Fruit fly (Drosophila melanogaster) whole organism, embryonic: ENCODE measurements around the gene UbcE2H.

Experiments used
- Asciz ChIP-seq: fragments of 200-800 bp; sonication (Bioruptor generic); optimal IDR thresholded peaks from 2 replicates; lab custom pipeline; 2017; ENCODE audit warnings: missing biosample characterization, mild to moderate bottlenecking, missing genetic modification characterization, missing genetic modification reagents
- Awh ChIP-seq: fragments of 200-800 bp; sonication (Bioruptor generic); IDR thresholded peaks from 2 replicates; pipeline ENCODE4, ENCODE4 v1.3.6; 2022; ENCODE audit warnings: missing biosample characterization, missing genetic modification characterization
- CG10431 ChIP-seq: fragments of 200-800 bp; sonication (Bioruptor generic); optimal IDR thresholded peaks from 3 replicates; lab custom pipeline; 2018; ENCODE audit warnings: missing biosample characterization, mild to moderate bottlenecking, missing genetic modification characterization
- CG11456 ChIP-seq: fragments of 200-800 bp; sonication (Bioruptor generic); IDR thresholded peaks from 3 replicates; pipeline ENCODE4 v1.3.6; 2022; ENCODE audit warnings: missing biosample characterization, missing genetic modification characterization
- CG12071 ChIP-seq: fragments of 200-800 bp; sonication (Bioruptor generic); optimal IDR thresholded peaks from 3 replicates; lab custom pipeline; 2018; ENCODE audit warnings: missing biosample characterization, mild to moderate bottlenecking, missing genetic modification characterization
- CG15514 ChIP-seq: fragments of 200-800 bp; sonication (Bioruptor generic); optimal IDR thresholded peaks from 3 replicates; lab custom pipeline; 2017; ENCODE audit warnings: missing biosample characterization, missing genetic modification characterization, mild to moderate bottlenecking, moderate library complexity, missing genetic modification reagents
- CG16813 ChIP-seq: fragments of 200-800 bp; sonication (Bioruptor generic); IDR thresholded peaks from 3 replicates; pipeline ENCODE4 v1.3.6; 2022; ENCODE audit warnings: missing biosample characterization, missing genetic modification characterization; ENCODE audit not compliant: partially characterized antibody
- CG17359 ChIP-seq: fragments of 200-800 bp; sonication (Bioruptor generic); optimal IDR thresholded peaks from 3 replicates; lab custom pipeline; 2018; ENCODE audit warnings: missing biosample characterization, mild to moderate bottlenecking, missing genetic modification characterization, moderate library complexity
- CG17568 ChIP-seq: fragments of 200-800 bp; sonication (Bioruptor generic); optimal IDR thresholded peaks from 2 replicates; lab custom pipeline; 2018; ENCODE audit warnings: missing biosample characterization, mild to moderate bottlenecking, missing genetic modification characterization, moderate library complexity
- CG17912 ChIP-seq: fragments of 200-800 bp; sonication (Bioruptor generic); optimal IDR thresholded peaks from 2 replicates; lab custom pipeline; 2018; ENCODE audit warnings: missing biosample characterization, mild to moderate bottlenecking, missing genetic modification characterization
- CG18262 ChIP-seq: fragments of 200-800 bp; optimal IDR thresholded peaks from 3 replicates; lab custom pipeline; 2019; ENCODE audit warnings: missing biosample characterization, mild to moderate bottlenecking, missing genetic modification characterization, moderate library complexity
- CG2120 ChIP-seq: fragments of 200-800 bp; sonication (Bioruptor generic); optimal IDR thresholded peaks from 3 replicates; lab custom pipeline; 2016; ENCODE audit warnings: missing biosample characterization, missing genetic modification characterization
- CG2202 ChIP-seq: fragments of 200-800 bp; sonication (Bioruptor generic); optimal IDR thresholded peaks from 2 replicates; lab custom pipeline; 2018; ENCODE audit warnings: missing biosample characterization, mild to moderate bottlenecking, missing genetic modification characterization
- CG31388 ChIP-seq: fragments of 200-800 bp; sonication (Bioruptor generic); optimal IDR thresholded peaks from 2 replicates; lab custom pipeline; 2016; ENCODE audit warnings: missing biosample characterization, missing genetic modification characterization
- CG32532 ChIP-seq: fragments of 200-800 bp; sonication (Bioruptor generic); IDR thresholded peaks from 2 replicates; pipeline ENCODE4 v1.3.6; 2022; ENCODE audit warnings: missing biosample characterization, missing genetic modification characterization
- CG3407 ChIP-seq: fragments of 200-800 bp; sonication (Bioruptor generic); optimal IDR thresholded peaks from 2 replicates; lab custom pipeline; 2018; ENCODE audit warnings: missing biosample characterization, mild to moderate bottlenecking, missing genetic modification characterization
- CG34376 ChIP-seq: fragments of 200-800 bp; sonication (Bioruptor generic); optimal IDR thresholded peaks from 2 replicates; lab custom pipeline; 2018; ENCODE audit warnings: missing biosample characterization, mild to moderate bottlenecking, missing genetic modification characterization
- CG3847 ChIP-seq: fragments of 200-800 bp; sonication (Bioruptor generic); IDR thresholded peaks from 2 replicates; pipeline ENCODE4 v1.3.6; 2022; ENCODE audit warnings: missing biosample characterization, missing genetic modification characterization
- CG42726 ChIP-seq: fragments of 200-800 bp; sonication (Bioruptor generic); IDR thresholded peaks from 2 replicates; pipeline ENCODE4 v1.3.6; 2022; ENCODE audit warnings: missing biosample characterization, missing genetic modification characterization; ENCODE audit not compliant: partially characterized antibody
- CG4404 ChIP-seq: fragments of 200-800 bp; sonication (Bioruptor generic); IDR thresholded peaks from 2 replicates; pipeline ENCODE4 v1.3.6; 2022; ENCODE audit warnings: missing biosample characterization, missing genetic modification characterization
- CG4854 ChIP-seq: fragments of 200-800 bp; sonication (Bioruptor generic); optimal IDR thresholded peaks from 2 replicates; lab custom pipeline; 2016; ENCODE audit warnings: missing biosample characterization, missing genetic modification characterization, inconsistent platforms
- CG7556 ChIP-seq: fragments of 200-800 bp; sonication (Bioruptor generic); optimal IDR thresholded peaks from 2 replicates; lab custom pipeline; 2017; ENCODE audit warnings: missing biosample characterization, mild to moderate bottlenecking, missing genetic modification characterization
- CkIIα-i1 ChIP-seq: fragments of 200-800 bp; sonication (Bioruptor generic); IDR thresholded peaks from 2 replicates; pipeline ENCODE4 v1.3.6; 2022; ENCODE audit warnings: missing biosample characterization, missing genetic modification characterization
- HHEX ChIP-seq: fragments of 200-800 bp; sonication (Bioruptor generic); optimal IDR thresholded peaks from 3 replicates; lab custom pipeline; 2017; ENCODE audit warnings: missing biosample characterization, mild to moderate bottlenecking, missing genetic modification characterization, missing genetic modification reagents
- HmgZ ChIP-seq: fragments of 200-800 bp; sonication (Bioruptor generic); optimal IDR thresholded peaks from 2 replicates; lab custom pipeline; 2018; ENCODE audit warnings: missing biosample characterization, mild to moderate bottlenecking, missing genetic modification characterization
- Hsf ChIP-seq: fragments of 200-800 bp; sonication (Bioruptor generic); optimal IDR thresholded peaks from 3 replicates; lab custom pipeline; 2016; ENCODE audit warnings: missing biosample characterization, missing genetic modification characterization
- Lhr ChIP-seq: fragments of 200-800 bp; sonication (Bioruptor generic); optimal IDR thresholded peaks from 3 replicates; lab custom pipeline; 2017; ENCODE audit warnings: mild to moderate bottlenecking, missing biosample characterization, missing genetic modification reagents, missing genetic modification characterization
- Meics ChIP-seq: fragments of 200-800 bp; sonication (Bioruptor generic); optimal IDR thresholded peaks from 2 replicates; lab custom pipeline; 2017; ENCODE audit warnings: missing biosample characterization, mild to moderate bottlenecking, missing genetic modification characterization
- Nf-YB ChIP-seq: fragments of 200-800 bp; sonication (Bioruptor generic); optimal IDR thresholded peaks from 3 replicates; lab custom pipeline; 2019; ENCODE audit warnings: missing biosample characterization, mild to moderate bottlenecking, missing genetic modification characterization, moderate library complexity
- Oli ChIP-seq: fragments of 200-800 bp; sonication (Bioruptor generic); optimal IDR thresholded peaks from 2 replicates; lab custom pipeline; 2018; ENCODE audit warnings: missing biosample characterization, mild to moderate bottlenecking, missing genetic modification characterization, moderate library complexity
- Ravus ChIP-seq: fragments of 200-800 bp; sonication (Bioruptor generic); IDR thresholded peaks from 2 replicates; pipeline ENCODE4 v1.3.6; 2022; ENCODE audit warnings: missing biosample characterization, missing genetic modification characterization
- Stat92E ChIP-seq, 3 experiments: fragments of >200 bp in 2 of 3; fragments of 200-800 bp in 1 of 3; sonication (Bioruptor generic) in 1 of 3; optimal IDR thresholded peaks; 2 replicates each; lab custom pipeline; 2017 to 2019; ENCODE audit warnings: missing biosample characterization in 3 of 3, missing genetic modification characterization in 3 of 3, mild to moderate bottlenecking in 1 of 3, moderate library complexity in 1 of 3
- YL-1 ChIP-seq: fragments of 200-800 bp; sonication (Bioruptor generic); optimal IDR thresholded peaks from 3 replicates; lab custom pipeline; 2017; ENCODE audit warnings: missing biosample characterization, mild to moderate bottlenecking, missing genetic modification characterization
- ara ChIP-seq: fragments of 200-800 bp; sonication (Bioruptor generic); IDR thresholded peaks from 2 replicates; pipeline ENCODE4 v1.3.6; 2022; ENCODE audit warnings: missing biosample characterization, missing genetic modification characterization
- bsh ChIP-seq, 2 experiments: fragments of 200-800 bp; sonication (Bioruptor generic); optimal IDR thresholded peaks; 2 replicates each; lab custom pipeline; 2017 to 2018; ENCODE audit warnings: mild to moderate bottlenecking in 2 of 2, missing biosample characterization in 2 of 2, missing genetic modification characterization in 2 of 2, moderate library complexity in 1 of 2
- dati ChIP-seq: fragments of 200-800 bp; sonication (Bioruptor generic); IDR thresholded peaks from 2 replicates; pipeline ENCODE4 v1.3.6; 2022; ENCODE audit warnings: missing biosample characterization, missing genetic modification characterization
- dimm ChIP-seq: fragments of 200-800 bp; sonication (Bioruptor generic); IDR thresholded peaks from 2 replicates; pipeline ENCODE4 v1.3.6; 2022; ENCODE audit warnings: missing biosample characterization, missing genetic modification characterization
- dmrt99B ChIP-seq: fragments of 200-800 bp; sonication (Bioruptor generic); optimal IDR thresholded peaks from 2 replicates; lab custom pipeline; 2018; ENCODE audit warnings: missing biosample characterization, mild to moderate bottlenecking, missing genetic modification characterization, moderate library complexity
- gcm ChIP-seq: fragments of 200-800 bp; sonication (Bioruptor generic); optimal IDR thresholded peaks from 2 replicates; lab custom pipeline; 2019; ENCODE audit warnings: missing biosample characterization, mild to moderate bottlenecking, missing genetic modification characterization, moderate library complexity
- insv ChIP-seq, 2 experiments: fragments of 200-800 bp; sonication (Bioruptor generic); optimal IDR thresholded peaks; 3 replicates each; lab custom pipeline; 2016 to 2018; ENCODE audit warnings: missing biosample characterization in 2 of 2, missing genetic modification characterization in 2 of 2
- nerfin-2 ChIP-seq: fragments of 200-800 bp; sonication (Bioruptor generic); IDR thresholded peaks from 2 replicates; pipeline ENCODE4 v1.3.6; 2022; ENCODE audit warnings: missing biosample characterization, missing genetic modification characterization; ENCODE audit not compliant: partially characterized antibody
- shn ChIP-seq: fragments of 200-800 bp; sonication (Bioruptor generic); optimal IDR thresholded peaks from 3 replicates; lab custom pipeline; 2016; ENCODE audit warnings: missing biosample characterization, missing genetic modification characterization
- sima ChIP-seq: fragments of 200-800 bp; sonication (Bioruptor generic); optimal IDR thresholded peaks from 2 replicates; lab custom pipeline; 2016; ENCODE audit warnings: missing biosample characterization, missing genetic modification characterization
- so ChIP-seq: fragments of 200-800 bp; sonication (Bioruptor generic); IDR thresholded peaks from 3 replicates; pipeline ENCODE4 v1.3.6; 2022; ENCODE audit warnings: missing biosample characterization, missing genetic modification characterization
- sqz ChIP-seq: fragments of 200-800 bp; sonication (Bioruptor generic); optimal IDR thresholded peaks from 3 replicates; lab custom pipeline; 2018; ENCODE audit warnings: missing biosample characterization, mild to moderate bottlenecking, missing genetic modification characterization
- ssp ChIP-seq: fragments of 200-800 bp; sonication (Bioruptor generic); IDR thresholded peaks from 2 replicates; pipeline ENCODE4 v1.3.6; 2022; ENCODE audit warnings: missing biosample characterization, missing genetic modification characterization
- tio ChIP-seq: fragments of 200-800 bp; sonication (Bioruptor generic); optimal IDR thresholded peaks from 2 replicates; lab custom pipeline; 2017; ENCODE audit warnings: missing biosample characterization, missing genetic modification characterization, inconsistent platforms
- z ChIP-seq: fragments of 200-800 bp; sonication (Bioruptor generic); IDR thresholded peaks from 3 replicates; pipeline ENCODE4 v1.3.6; 2022; ENCODE audit warnings: missing biosample characterization, missing genetic modification characterization

Gene UbcE2H

dm6 chrX:8114476-8115342, 20.8 kb upstream of the UbcE2H start (continued):
- TF ChIP-seq CG11456 = no peak
- no peak for TF ChIP-seq CG3407
- peak; percentile 64 for TF ChIP-seq HmgZ (tag; lab: Kevin White, UChicago)
- TF ChIP-seq CkIIα-i1 (GFP tag; lab: Robert Waterston, UW) = no peak
- TF ChIP-seq z (GFP tag; lab: Robert Waterston, UW) = no peak
- TF ChIP-seq Oli (tag; lab: Kevin White, UChicago) = peak; percentile 71
- peak; percentile 74 for TF ChIP-seq dmrt99B (tag; lab: Kevin White, UChicago)
- TF ChIP-seq CG7556 (GFP tag; lab: Kevin White, UChicago) = peak; percentile 74
- TF ChIP-seq Hsf (GFP tag; lab: Kevin White, UChicago) = peak; percentile 71
- no peak for TF ChIP-seq Nf-YB (GFP tag; lab: Kevin White, UChicago)
- no peak; the same call in 1 of the 2 replicates for TF ChIP-seq Ravus (GFP tag; lab: Robert Waterston, UW)
- TF ChIP-seq CG3847 = peak; percentile 41
- TF ChIP-seq shn (GFP tag; lab: Kevin White, UChicago) = no peak
- TF ChIP-seq CG42726 (GFP tag; lab: Robert Waterston, UW) = no peak
- TF ChIP-seq CG2202 (tag; lab: Kevin White, UChicago) = no peak
- peak; percentile 6 for TF ChIP-seq sima (GFP tag; lab: Kevin White, UChicago)
- peak; percentile 57 for TF ChIP-seq CG17568 (GFP tag; lab: Kevin White, UChicago)
- no peak for TF ChIP-seq Lhr
- TF ChIP-seq insv (GFP tag; optimal IDR thresholded peaks at IDR 0.05; lab: Kevin White, UChicago) = peak; percentile 64 to 94
- TF ChIP-seq dati (GFP tag; lab: Robert Waterston, UW) = no peak
- TF ChIP-seq Stat92E (GFP tag; optimal IDR thresholded peaks at IDR 0.05; lab: Kevin White, UChicago) = no peak
- peak; percentile 13 for TF ChIP-seq CG31388 (GFP tag; lab: Kevin White, UChicago)
- TF ChIP-seq CG16813 (GFP tag; lab: Robert Waterston, UW) = no peak
- no peak for TF ChIP-seq Awh (GFP tag; lab: Robert Waterston, UW)
- peak; percentile 41 for TF ChIP-seq CG15514 (GFP tag; lab: Kevin White, UChicago)
- peak in 1 of 2 experiments; percentile 47 for TF ChIP-seq bsh (GFP tag; optimal IDR thresholded peaks at IDR 0.05; lab: Kevin White, UChicago)
- no peak for TF ChIP-seq nerfin-2
- no peak for TF ChIP-seq dimm (GFP tag; lab: Robert Waterston, UW)
- TF ChIP-seq tio (GFP tag; lab: Kevin White, UChicago) = no peak
- peak; percentile 55 for TF ChIP-seq CG12071 (GFP tag; lab: Kevin White, UChicago)
- TF ChIP-seq CG4404 = no peak
- TF ChIP-seq ssp = no peak
- peak; percentile 53 for TF ChIP-seq Asciz (GFP tag; lab: Kevin White, UChicago)
- TF ChIP-seq CG34376 = peak; percentile 67
- peak; percentile 15 for TF ChIP-seq CG4854 (GFP tag; lab: Kevin White, UChicago)
- no peak for TF ChIP-seq CG10431 (GFP tag; lab: Kevin White, UChicago)
- TF ChIP-seq YL-1 = no peak
- TF ChIP-seq so (GFP tag; lab: Robert Waterston, UW) = peak; percentile 75
- TF ChIP-seq CG18262 (tag; lab: Kevin White, UChicago) = peak; percentile 55
- peak; percentile 7; the same call in 1 of the 2 replicates for TF ChIP-seq ara
- TF ChIP-seq CG32532 (GFP tag; lab: Robert Waterston, UW) = peak; percentile 70; the same call in 1 of the 2 replicates
- TF ChIP-seq gcm (GFP tag; lab: Kevin White, UChicago) = peak; percentile 26
- TF ChIP-seq Meics (GFP tag; lab: Kevin White, UChicago) = peak; percentile 82
- peak; percentile 62 for TF ChIP-seq CG17359 (tag; lab: Kevin White, UChicago)
- TF ChIP-seq CG17912 = no peak
- TF ChIP-seq CG2120 (GFP tag; lab: Kevin White, UChicago) = peak; percentile 83
- TF ChIP-seq sqz (GFP tag; lab: Kevin White, UChicago) = no peak
- peak; percentile 70 for TF ChIP-seq HHEX (GFP tag; lab: Kevin White, UChicago)
